Worm (Caenorhabditis elegans) whole organism, L4 larva: Measurements from ENCODE around the gene C24D10.49.
A peak's percentile ranks its signal among the peaks of the same experiment; 100 is the strongest.

ENCODE experiments used
- D1046.2 ChIP-seq: fragments of 200-800 bp; sonication (Bioruptor generic); IDR thresholded peaks from 2 replicates; pipeline ENCODE4 v1.3.6; 2022; ENCODE audit warnings: missing genetic modification characterization, missing compliant biosample characterization
- F10B5.3 ChIP-seq: sonication (generic microtip); optimal IDR thresholded peaks from 2 replicates; lab custom pipeline; 2016; ENCODE audit warnings: mild to moderate bottlenecking, missing genetic modification characterization, missing compliant biosample characterization
- F26F4.8 ChIP-seq: fragments of 200-800 bp; sonication (Bioruptor generic); conservative IDR thresholded peaks from 2 replicates; pipeline ENCODE4 v1.3.6; 2022; ENCODE audit warnings: missing genetic modification characterization, missing compliant biosample characterization
- F49E8.2 ChIP-seq: sonication (generic microtip); optimal IDR thresholded peaks from 2 replicates; lab custom pipeline; 2016; ENCODE audit warnings: missing compliant biosample characterization, mild to moderate bottlenecking, missing genetic modification characterization, borderline replicate concordance
- Y48G9A.11 ChIP-seq: fragments of 200-800 bp; sonication (Bioruptor generic); IDR thresholded peaks from 2 replicates; pipeline ENCODE4 v1.3.6; 2022; ENCODE audit warnings: missing genetic modification reagents, missing genetic modification characterization, missing compliant biosample characterization
- Y5F2A.4 ChIP-seq: fragments of 200-800 bp; sonication (Bioruptor generic); optimal IDR thresholded peaks from 2 replicates; lab custom pipeline; 2018; ENCODE audit warnings: mild to moderate bottlenecking, missing genetic modification characterization, missing compliant biosample characterization
- aly-2 ChIP-seq: sonication (generic microtip); optimal IDR thresholded peaks from 2 replicates; lab custom pipeline; 2018; ENCODE audit warnings: missing biosample characterization, missing genetic modification characterization
- ama-1 ChIP-seq: fragments of 150-350 bp; optimal IDR thresholded peaks from 2 replicates; lab custom pipeline; 2014; ENCODE audit warnings: inconsistent platforms, mixed read lengths
- attf-4 ChIP-seq: sonication (generic microtip); optimal IDR thresholded peaks from 3 replicates; lab custom pipeline; 2017; ENCODE audit warnings: missing biosample characterization, missing genetic modification characterization
- ceh-28 ChIP-seq: fragments of 150-350 bp; optimal IDR thresholded peaks from 2 replicates; lab custom pipeline; 2014; ENCODE audit warnings: missing biosample characterization, missing genetic modification reagents, missing genetic modification characterization
- ceh-44 ChIP-seq: fragments of 200-800 bp; sonication (Bioruptor generic); IDR thresholded peaks from 2 replicates; pipeline ENCODE4 v1.3.6; 2022; ENCODE audit warnings: missing genetic modification reagents, missing genetic modification characterization, missing compliant biosample characterization
- ces-1 ChIP-seq: fragments of 150-350 bp; sonication (generic microtip); optimal IDR thresholded peaks from 4 replicates; lab custom pipeline; 2014; ENCODE audit warnings: missing biosample characterization, missing genetic modification reagents, missing genetic modification characterization
- cey-2 ChIP-seq: sonication (generic microtip); optimal IDR thresholded peaks from 3 replicates; lab custom pipeline; 2017; ENCODE audit warnings: missing genetic modification characterization, mild to moderate bottlenecking, missing compliant biosample characterization, antibody characterized with exemption, borderline replicate concordance; ENCODE audit not compliant: insufficient read depth
- daf-19 ChIP-seq: fragments of 200-800 bp; sonication (Bioruptor generic); conservative IDR thresholded peaks from 2 replicates; pipeline ENCODE4 v1.3.6; 2022; ENCODE audit warnings: missing genetic modification characterization, missing compliant biosample characterization
- dmd-6 ChIP-seq: fragments of 200-800 bp; sonication (Bioruptor generic); IDR thresholded peaks from 2 replicates; pipeline ENCODE4 v1.3.6; 2022; ENCODE audit warnings: missing genetic modification reagents, missing genetic modification characterization, missing compliant biosample characterization
- dmd-8 ChIP-seq: fragments of 200-800 bp; sonication (Bioruptor generic); IDR thresholded peaks from 2 replicates; pipeline ENCODE4 v1.3.6; 2022; ENCODE audit warnings: missing genetic modification characterization, missing compliant biosample characterization
- duxl-1 ChIP-seq: sonication (generic microtip); optimal IDR thresholded peaks from 2 replicates; lab custom pipeline; 2016; ENCODE audit warnings: mild to moderate bottlenecking, missing genetic modification characterization, moderate library complexity, missing compliant biosample characterization; ENCODE audit not compliant: poor library complexity
- egl-43 ChIP-seq: fragments of 200-800 bp; sonication (Bioruptor generic); IDR thresholded peaks from 2 replicates; pipeline ENCODE4 v1.3.6; 2022; ENCODE audit warnings: missing genetic modification reagents, missing genetic modification characterization, missing compliant biosample characterization
- fos-1 ChIP-seq: fragments of 150-350 bp; optimal IDR thresholded peaks from 2 replicates; lab custom pipeline; 2014; ENCODE audit warnings: missing biosample characterization, missing genetic modification characterization
- hlh-30 ChIP-seq: sonication (generic microtip); optimal IDR thresholded peaks from 2 replicates; lab custom pipeline; 2017; ENCODE audit warnings: antibody characterized with exemption, mild to moderate bottlenecking, missing genetic modification characterization, missing compliant biosample characterization; ENCODE audit not compliant: insufficient read depth
- hmg-1.1 ChIP-seq: fragments of 200-800 bp; sonication (Bioruptor generic); IDR thresholded peaks from 2 replicates; pipeline ENCODE4 v1.3.6; 2022; ENCODE audit warnings: missing genetic modification reagents, missing genetic modification characterization, missing compliant biosample characterization
- jun-1 ChIP-seq: fragments of 150-350 bp; optimal IDR thresholded peaks from 2 replicates; lab custom pipeline; 2014; ENCODE audit warnings: missing biosample characterization, missing genetic modification reagents, missing genetic modification characterization
- lim-7 ChIP-seq: fragments of 200-800 bp; sonication (Bioruptor generic); IDR thresholded peaks from 2 replicates; pipeline ENCODE4 v1.3.6; 2022; ENCODE audit warnings: missing genetic modification characterization, missing compliant biosample characterization
- lin-15B ChIP-seq: fragments of 150-350 bp; sonication (generic microtip); optimal IDR thresholded peaks from 3 replicates; lab custom pipeline; 2014; ENCODE audit warnings: missing biosample characterization, missing genetic modification characterization
- lin-29 ChIP-seq: fragments of 200-800 bp; sonication (Bioruptor generic); IDR thresholded peaks from 2 replicates; pipeline ENCODE4 v1.3.6; 2022; ENCODE audit warnings: missing genetic modification reagents, missing genetic modification characterization, missing compliant biosample characterization
- madf-9 ChIP-seq: fragments of 200-800 bp; sonication (Bioruptor generic); conservative IDR thresholded peaks from 2 replicates; pipeline ENCODE4 v1.3.6; 2022; ENCODE audit warnings: missing genetic modification reagents, missing genetic modification characterization, missing compliant biosample characterization
- mdl-1 ChIP-seq, 2 experiments: fragments of 150-350 bp in 1 of 2; sonication (generic microtip) in 1 of 2; optimal IDR thresholded peaks; 2 replicates each; lab custom pipeline; 2014 to 2017; ENCODE audit warnings: missing biosample characterization in 2 of 2, missing genetic modification characterization in 2 of 2
- mdt-29 ChIP-seq: fragments of 200-800 bp; sonication (Bioruptor generic); IDR thresholded peaks from 2 replicates; pipeline ENCODE4 v1.3.6; 2022; ENCODE audit warnings: missing genetic modification reagents, missing genetic modification characterization, missing compliant biosample characterization
- mxl-2 ChIP-seq: fragments of 200-800 bp; sonication (Bioruptor generic); conservative IDR thresholded peaks from 2 replicates; pipeline ENCODE4 v1.3.6; 2022; ENCODE audit warnings: missing genetic modification reagents, missing genetic modification characterization, missing compliant biosample characterization
- mxl-3 ChIP-seq: fragments of 200-800 bp; sonication (Bioruptor generic); optimal IDR thresholded peaks from 2 replicates; lab custom pipeline; 2018; ENCODE audit warnings: mild to moderate bottlenecking, missing genetic modification characterization, missing compliant biosample characterization
- nhr-102 ChIP-seq: sonication (generic microtip); optimal IDR thresholded peaks from 2 replicates; lab custom pipeline; 2016; ENCODE audit warnings: mild to moderate bottlenecking, missing genetic modification characterization, moderate library complexity, missing compliant biosample characterization
- nhr-11 ChIP-seq: fragments of 150-350 bp; optimal IDR thresholded peaks from 2 replicates; lab custom pipeline; 2014; ENCODE audit warnings: missing biosample characterization, missing genetic modification characterization
- nhr-111 ChIP-seq: fragments of 200-800 bp; sonication (Bioruptor generic); optimal IDR thresholded peaks from 2 replicates; lab custom pipeline; 2018; ENCODE audit warnings: mild to moderate bottlenecking, missing genetic modification characterization, missing compliant biosample characterization
- nhr-237 ChIP-seq: sonication (generic microtip); optimal IDR thresholded peaks from 2 replicates; lab custom pipeline; 2017; ENCODE audit warnings: missing biosample characterization, missing genetic modification characterization
- nhr-42 ChIP-seq: fragments of 200-800 bp; sonication (Bioruptor generic); IDR thresholded peaks from 2 replicates; pipeline ENCODE4 v1.3.6; 2022; ENCODE audit warnings: missing genetic modification characterization, missing compliant biosample characterization
- nhr-48 ChIP-seq: sonication (generic microtip); optimal IDR thresholded peaks from 2 replicates; lab custom pipeline; 2016; ENCODE audit warnings: mild to moderate bottlenecking, missing genetic modification characterization, missing compliant biosample characterization
- nhr-77 ChIP-seq: fragments of 150-350 bp; optimal IDR thresholded peaks from 2 replicates; lab custom pipeline; 2014; ENCODE audit warnings: missing biosample characterization, missing genetic modification characterization
- pha-4 ChIP-seq, 2 experiments: fragments of 150-350 bp in 1 of 2; fragments of 200-800 bp in 1 of 2; sonication (Bioruptor generic) in 1 of 2; IDR thresholded peaks in 1 of 2; optimal IDR thresholded peaks in 1 of 2; 2 replicates each; pipeline versions ENCODE4 v1.3.6 to Lab custom; 2014 to 2022; ENCODE audit warnings: missing genetic modification characterization in 2 of 2, missing genetic modification reagents in 2 of 2, missing biosample characterization in 1 of 2, missing compliant biosample characterization in 1 of 2
- php-3 ChIP-seq: fragments of 200-800 bp; sonication (Bioruptor generic); IDR thresholded peaks from 2 replicates; pipeline ENCODE4 v1.3.6; 2022; ENCODE audit warnings: missing genetic modification reagents, missing genetic modification characterization, missing compliant biosample characterization
- pqm-1 ChIP-seq: sonication (generic microtip); optimal IDR thresholded peaks from 2 replicates; lab custom pipeline; 2017; ENCODE audit warnings: missing biosample characterization, missing genetic modification characterization
- rbr-2 ChIP-seq: sonication (generic microtip); optimal IDR thresholded peaks from 2 replicates; lab custom pipeline; 2016; ENCODE audit warnings: missing genotype, missing genetic modification characterization, missing compliant biosample characterization
- sdz-12 ChIP-seq: fragments of 200-800 bp; sonication (Bioruptor generic); optimal IDR thresholded peaks from 2 replicates; lab custom pipeline; 2018; ENCODE audit warnings: mild to moderate bottlenecking, missing genetic modification characterization, missing compliant biosample characterization
- set-16 ChIP-seq: fragments of 200-800 bp; sonication (Bioruptor generic); IDR thresholded peaks from 2 replicates; pipeline ENCODE4 v1.3.6; 2022; ENCODE audit warnings: missing genetic modification reagents, missing genetic modification characterization, missing compliant biosample characterization
- skn-1 ChIP-seq: fragments of 150-350 bp; optimal IDR thresholded peaks from 2 replicates; lab custom pipeline; 2014; ENCODE audit warnings: missing biosample characterization, missing genetic modification characterization
- spr-1 ChIP-seq: sonication (generic microtip); optimal IDR thresholded peaks from 2 replicates; lab custom pipeline; 2016; ENCODE audit warnings: mild to moderate bottlenecking, missing genetic modification characterization, missing compliant biosample characterization
- tag-97 ChIP-seq: fragments of 200-800 bp; sonication (Bioruptor generic); IDR thresholded peaks from 2 replicates; pipeline ENCODE4 v1.3.6; 2022; ENCODE audit warnings: missing genetic modification characterization, missing compliant biosample characterization
- tra-1 ChIP-seq: fragments of 200-800 bp; sonication (Bioruptor generic); IDR thresholded peaks from 2 replicates; pipeline ENCODE4 v1.3.6; 2022; ENCODE audit warnings: missing genetic modification reagents, missing genetic modification characterization, missing compliant biosample characterization
- unc-39 ChIP-seq: sonication (generic microtip); optimal IDR thresholded peaks from 2 replicates; lab custom pipeline; 2017; ENCODE audit warnings: missing biosample characterization, missing genetic modification characterization
- zfp-3 ChIP-seq: fragments of 200-800 bp; sonication (Bioruptor generic); conservative IDR thresholded peaks from 2 replicates; pipeline ENCODE4 v1.3.6; 2022; ENCODE audit warnings: missing genetic modification reagents, missing genetic modification characterization, missing compliant biosample characterization
- ztf-11 ChIP-seq: fragments of 150-350 bp; optimal IDR thresholded peaks from 2 replicates; lab custom pipeline; 2014; ENCODE audit warnings: missing biosample characterization, missing genetic modification characterization
- ztf-7 ChIP-seq: fragments of 150-350 bp; optimal IDR thresholded peaks from 2 replicates; lab custom pipeline; 2014; ENCODE audit warnings: missing biosample characterization, missing genetic modification characterization

Gene C24D10.49

ce11 chrIV:5183755-5184166 lies 26.6 kb upstream of the C24D10.49 start, which contains the start of gene W03F8.4 (continued):
- TF ChIP-seq hlh-30 (tag; lab: Kevin White, UChicago) (peak; percentile 85), mxl-3 (peak; percentile 55), lin-29 (peak; percentile 88), duxl-1 (tag; lab: Kevin White, UChicago) (peak; percentile 90), nhr-11 (peak; percentile 85), madf-9 (0 out of 2 replicates have a peak, but pooled peaks have one; percentile 54), nhr-111 (GFP tag; lab: Kevin White, UChicago) (no peak), lim-7 (GFP tag; lab: Robert Waterston, UW) (no peak; the same call in 1 of the 2 replicates), spr-1 (peak; percentile 92), Y5F2A.4 (GFP tag; lab: Kevin White, UChicago) (no peak), ceh-28 (tag; lab: Kevin White, UChicago) (no peak), nhr-48 (peak; percentile 82), ces-1 (GFP tag; lab: Kevin White, UChicago) (no peak), mxl-2 (GFP tag; lab: Robert Waterston, UW) (no peak), ztf-7 (tag; lab: Kevin White, UChicago) (no peak), zfp-3 (GFP tag; lab: Robert Waterston, UW) (no peak; the same call in 1 of the 2 replicates), dmd-6 (GFP tag; lab: Robert Waterston, UW) (peak; percentile 87), daf-19 (GFP tag; lab: Robert Waterston, UW) (peak; percentile 65; the same call in 1 of the 2 replicates), ceh-44 (GFP tag; lab: Robert Waterston, UW) (no peak), tra-1 (peak; percentile 67; the same call in 1 of the 2 replicates), nhr-42 (peak; percentile 82), nhr-237 (tag; lab: Kevin White, UChicago) (no peak), mdt-29 (GFP tag; lab: Robert Waterston, UW) (peak; percentile 56; the same call in 1 of the 2 replicates), ztf-11 (tag; lab: Kevin White, UChicago) (no peak), set-16 (GFP tag; lab: Robert Waterston, UW) (no peak), mdl-1 (tag; optimal IDR thresholded peaks at IDR 0.05; lab: Kevin White, UChicago) (peak in 1 of 2 experiments; percentile 28), hmg-1.1 (GFP tag; lab: Robert Waterston, UW) (peak; percentile 89), skn-1 (tag; lab: Kevin White, UChicago) (no peak), nhr-102 (tag; lab: Kevin White, UChicago) (peak; percentile 94), aly-2 (tag; lab: Kevin White, UChicago) (no peak), F49E8.2 (tag; lab: Kevin White, UChicago) (peak; percentile 81), F26F4.8 (GFP tag; lab: Robert Waterston, UW) (no peak), lin-15B (tag; lab: Kevin White, UChicago) (peak; percentile 69), nhr-77 (peak; percentile 91), egl-43 (GFP tag; lab: Robert Waterston, UW) (peak; percentile 71), ama-1 (peak; percentile 65), php-3 (GFP tag; lab: Robert Waterston, UW) (peak; percentile 83), pqm-1 (no peak), unc-39 (tag; lab: Kevin White, UChicago) (no peak), dmd-8 (GFP tag; lab: Robert Waterston, UW) (no peak), attf-4 (no peak), sdz-12 (no peak), cey-2 (no peak), fos-1 (tag; lab: Kevin White, UChicago) (no peak), Y48G9A.11 (GFP tag; lab: Robert Waterston, UW) (peak; percentile 56), rbr-2 (tag; lab: Kevin White, UChicago) (peak; percentile 92), F10B5.3 (peak; percentile 82), jun-1 (tag; lab: Kevin White, UChicago) (peak; percentile 44), D1046.2 (GFP tag; lab: Robert Waterston, UW) (0 out of 2 replicates have a peak, but pooled peaks have one; percentile 47), pha-4 (GFP tag; IDR thresholded peaks at IDR 0.05; lab: Robert Waterston, UW) (no peak), pha-4 (tag; optimal IDR thresholded peaks at IDR 0.05; lab: Kevin White, UChicago) (no peak), tag-97 (GFP tag; lab: Robert Waterston, UW) (no peak)
